Worm (Caenorhabditis elegans): ENCODE results near the gene prde-1.

prde-1 gene

DNA sequence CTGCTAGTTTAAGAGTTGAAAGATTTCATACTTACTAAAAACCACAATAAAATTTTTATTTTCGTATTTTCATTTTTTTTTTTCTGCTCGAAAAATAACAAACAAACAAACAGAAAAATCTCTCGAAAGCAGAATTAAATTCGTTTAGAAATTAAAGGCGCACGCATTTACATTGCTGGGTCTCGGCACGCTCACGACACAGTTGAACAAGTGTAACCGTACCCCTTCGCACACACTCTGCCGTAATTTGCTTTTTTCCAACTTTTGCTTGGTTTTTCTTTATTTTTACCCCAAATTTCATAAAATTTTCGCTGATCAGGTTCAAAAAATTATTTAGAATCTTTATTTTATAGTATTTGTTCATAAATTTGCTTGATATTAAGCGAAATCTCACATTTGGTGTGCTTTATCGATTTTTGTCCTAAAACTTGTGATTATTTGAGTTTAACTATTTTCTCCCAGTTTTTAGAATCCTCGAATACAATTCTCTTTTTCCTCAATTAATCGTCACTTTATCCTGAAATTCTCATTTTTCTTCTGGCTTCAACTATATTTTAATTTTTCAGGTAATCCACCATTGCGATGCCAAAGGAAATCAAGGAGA is 26.3 kb upstream of the prde-1 start, which contains the start of gene rpl-38 (continued):
- TF ChIP-seq F49E8.2 (tag; optimal IDR thresholded peaks at IDR 0.05; ENCODE audit: borderline replicate concordance) (peak; percentile 60), egl-43 (GFP tag; IDR thresholded peaks at IDR 0.05) (no peak), nhr-77 (tag; optimal IDR thresholded peaks at IDR 0.05) (peak; percentile 83), dmd-9 (GFP tag; IDR thresholded peaks at IDR 0.05) (peak; percentile 58; the same call in 1 of the 2 replicates), nhr-102 (tag; optimal IDR thresholded peaks at IDR 0.05) (peak; percentile 64), ctbp-1 (GFP tag; IDR thresholded peaks at IDR 0.05) (peak; percentile 44; the same call in 1 of the 2 replicates), daf-12 (tag; optimal IDR thresholded peaks at IDR 0.05) (no peak), ZK337.2 (GFP tag; IDR thresholded peaks at IDR 0.05) (no peak), ceh-62 (tag; optimal IDR thresholded peaks at IDR 0.05) (no peak), tra-1 (GFP tag; IDR thresholded peaks at IDR 0.05) (no peak), daf-19 (GFP tag; conservative IDR thresholded peaks at IDR 0.05) (no peak), ceh-28 (tag; optimal IDR thresholded peaks at IDR 0.05) (no peak), rbr-2 (tag; optimal IDR thresholded peaks at IDR 0.05) (peak; percentile 69), ztf-11 (tag; optimal IDR thresholded peaks at IDR 0.05) (no peak), jun-1 (tag; optimal IDR thresholded peaks at IDR 0.05) (no peak), zag-1 (tag; optimal IDR thresholded peaks at IDR 0.05) (no peak), F26F4.8 (GFP tag; conservative IDR thresholded peaks at IDR 0.05) (no peak), nhr-111 (GFP tag; optimal IDR thresholded peaks at IDR 0.05) (no peak), Y105C5A.15 (GFP tag; IDR thresholded peaks at IDR 0.05) (no peak), madf-5 (GFP tag; IDR thresholded peaks at IDR 0.05) (no peak), Y48G9A.11 (GFP tag; IDR thresholded peaks at IDR 0.05) (no peak), set-16 (GFP tag; IDR thresholded peaks at IDR 0.05) (no peak), F44E2.7 (GFP tag; IDR thresholded peaks at IDR 0.05) (no peak), pha-4 (GFP tag; IDR thresholded peaks at IDR 0.05) (no peak), pha-4 (tag; optimal IDR thresholded peaks at IDR 0.05) (peak; percentile 80), nhr-42 (GFP tag; IDR thresholded peaks at IDR 0.05) (no peak), nhr-6 (tag; optimal IDR thresholded peaks at IDR 0.05) (peak; percentile 42), lin-39 (tag; optimal IDR thresholded peaks at IDR 0.05) (no peak), mes-2 (tag; optimal IDR thresholded peaks at IDR 0.05; ENCODE audit: poor library complexity, severe bottlenecking) (peak; percentile 94), vab-7 (GFP tag; IDR thresholded peaks at IDR 0.05) (peak; percentile 38; the same call in 1 of the 2 replicates), Y75B8A.6 (GFP tag; IDR thresholded peaks at IDR 0.05) (no peak), cey-2 (tag; optimal IDR thresholded peaks at IDR 0.05; ENCODE audit: borderline replicate concordance, insufficient read depth) (no peak), madf-9 (GFP tag; conservative IDR thresholded peaks at IDR 0.05) (no peak), dmd-6 (GFP tag; IDR thresholded peaks at IDR 0.05) (peak; percentile 52; the same call in 1 of the 2 replicates), hmg-1.1 (GFP tag; IDR thresholded peaks at IDR 0.05) (peak; percentile 60; the same call in 1 of the 2 replicates), mdt-29 (GFP tag; IDR thresholded peaks at IDR 0.05) (no peak), T20F7.1 (GFP tag; optimal IDR thresholded peaks at IDR 0.05) (no peak), nhr-25 (tag; optimal IDR thresholded peaks at IDR 0.05; ENCODE audit: borderline replicate concordance, insufficient read depth) (no peak), ZK546.5 (tag; optimal IDR thresholded peaks at IDR 0.05) (no peak), aly-2 (tag; optimal IDR thresholded peaks at IDR 0.05) (no peak), nhr-48 (tag; optimal IDR thresholded peaks at IDR 0.05) (peak; percentile 39), ceh-82 (tag; optimal IDR thresholded peaks at IDR 0.05) (no peak), daf-8 (GFP tag; IDR thresholded peaks at IDR 0.05) (no peak), aha-1 (tag) (peak; percentile 87), unc-62 (GFP tag; optimal IDR thresholded peaks at IDR 0.05 in 1 of 2) (no peak), unc-62 (tag; optimal IDR thresholded peaks at IDR 0.05) (no peak), spr-1 (tag; optimal IDR thresholded peaks at IDR 0.05) (peak; percentile 58), F37D6.2 (tag; optimal IDR thresholded peaks at IDR 0.05) (peak; percentile 47), R02D3.7 (tag; optimal IDR thresholded peaks at IDR 0.05) (no peak), zfp-3 (GFP tag; conservative IDR thresholded peaks at IDR 0.05) (no peak), duxl-1 (tag; optimal IDR thresholded peaks at IDR 0.05; ENCODE audit: poor library complexity) (peak; percentile 65)
